Fruit fly (Drosophila melanogaster) whole organism, pupa: Measurements from ENCODE around the gene CG31677.

Experiments used
- CG12605 ChIP-seq: fragments of 200-800 bp; sonication (Bioruptor generic); IDR thresholded peaks from 2 replicates; pipeline ENCODE4 v1.3.6; 2022; ENCODE audit warnings: missing biosample characterization, missing genetic modification characterization
- CG13204 ChIP-seq: fragments of 200-800 bp; sonication (Bioruptor generic); optimal IDR thresholded peaks from 2 replicates; lab custom pipeline; 2018; ENCODE audit warnings: missing biosample characterization, mild to moderate bottlenecking, missing genetic modification characterization, moderate library complexity
- CG14655 ChIP-seq: fragments of 200-800 bp; sonication (Bioruptor generic); optimal IDR thresholded peaks from 3 replicates; lab custom pipeline; 2017; ENCODE audit warnings: mild to moderate bottlenecking, missing biosample characterization, missing genetic modification reagents, missing genetic modification characterization
- CG34367 ChIP-seq: fragments of 200-800 bp; sonication (Bioruptor generic); optimal IDR thresholded peaks from 2 replicates; lab custom pipeline; 2018; ENCODE audit warnings: missing biosample characterization, mild to moderate bottlenecking, missing genetic modification characterization
- CG9948 ChIP-seq: fragments of 200-800 bp; sonication (Bioruptor generic); optimal IDR thresholded peaks from 2 replicates; lab custom pipeline; 2018; ENCODE audit warnings: missing biosample characterization, mild to moderate bottlenecking, missing genetic modification characterization, moderate library complexity
- EcR ChIP-seq: fragments of 200-800 bp; sonication (Bioruptor generic); optimal IDR thresholded peaks from 3 replicates; lab custom pipeline; 2019; ENCODE audit warnings: missing biosample characterization, missing genetic modification characterization, mild to moderate bottlenecking, moderate library complexity, missing genetic modification reagents
- Snoo ChIP-seq: fragments of 200-800 bp; sonication (Bioruptor generic); optimal IDR thresholded peaks from 3 replicates; lab custom pipeline; 2017; ENCODE audit warnings: missing biosample characterization, mild to moderate bottlenecking, missing genetic modification characterization, inconsistent platforms
- gl ChIP-seq: fragments of 200-800 bp; sonication (Bioruptor generic); optimal IDR thresholded peaks from 2 replicates; lab custom pipeline; 2018; ENCODE audit warnings: missing biosample characterization, mild to moderate bottlenecking, missing genetic modification characterization

Gene CG31677

DNA sequence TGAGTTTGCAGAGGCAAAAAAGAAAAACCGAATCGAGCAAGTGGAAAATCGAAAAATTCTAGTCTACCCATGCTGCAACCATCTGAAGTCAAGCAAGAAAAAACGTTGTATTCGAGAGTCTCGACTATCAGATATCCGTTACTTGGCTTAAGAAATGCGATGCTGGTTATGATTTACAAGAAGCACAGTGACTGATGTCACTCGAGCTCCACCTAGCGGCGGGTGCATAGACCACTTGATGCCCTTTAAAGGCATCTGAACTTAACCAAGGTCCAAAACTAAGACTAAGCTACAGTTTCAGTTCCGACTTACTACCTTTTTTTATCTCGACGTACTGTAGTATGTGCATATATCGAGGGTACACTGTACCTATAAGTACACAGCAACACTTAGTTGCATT, 28.1 kb downstream of the CG31677 start:
- TF ChIP-seq gl (tag; lab: Kevin White, UChicago) (no peak), CG13204 (GFP tag; lab: Kevin White, UChicago) (no peak), CG9948 (no peak), CG14655 (no peak), Snoo (tag; lab: Kevin White, UChicago) (no peak), CG34367 (tag; lab: Kevin White, UChicago) (no peak)

DNA sequence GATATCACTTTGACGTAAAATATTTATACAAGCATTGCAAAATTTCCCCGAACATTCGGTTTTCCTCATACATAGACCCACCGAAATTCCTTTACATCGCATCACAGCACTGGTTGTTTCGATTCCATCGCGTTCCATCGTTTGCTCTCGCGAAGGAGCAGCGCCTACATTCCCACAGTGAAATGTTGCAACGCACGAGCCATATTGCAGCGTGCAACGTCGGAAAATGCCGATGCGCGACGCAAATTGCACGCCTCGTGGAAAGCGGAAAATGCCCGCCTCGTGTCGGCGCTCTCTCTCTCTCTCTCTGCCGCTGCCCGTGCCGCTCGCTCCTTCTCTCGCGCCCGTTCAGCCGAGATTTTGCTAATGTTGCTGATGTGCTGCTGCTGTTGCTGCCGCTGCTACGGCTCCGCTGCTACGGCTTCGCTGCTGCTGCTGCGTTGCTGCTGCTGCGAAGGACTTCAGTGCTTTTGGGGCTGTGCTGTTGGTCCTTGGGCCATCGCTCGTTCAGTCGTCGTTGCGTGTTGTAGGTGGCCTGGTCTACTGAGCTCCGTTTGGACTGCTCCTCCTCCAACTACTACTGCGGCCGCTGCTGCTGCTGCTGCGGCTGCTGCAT, 42.1 kb downstream of the CG31677 start:
- peak; percentile 23 for TF ChIP-seq CG13204 (GFP tag; lab: Kevin White, UChicago)
- no peak for TF ChIP-seq EcR (GFP tag; lab: Kevin White, UChicago)

dm6 chr2L:20561120-20561675, 42.8 kb downstream of the CG31677 start:
- TF ChIP-seq CG12605 (GFP tag; lab: Robert Waterston, UW): no peak
- TF ChIP-seq CG14655: no peak
